Worm (Caenorhabditis elegans) whole organism, L2 larva: ENCODE results near the gene F58B4.5.

Experiments used
- dmd-4 ChIP-seq: sonication (generic microtip); optimal IDR thresholded peaks from 2 replicates; lab custom pipeline; 2017; ENCODE audit warnings: missing biosample characterization, missing genetic modification characterization
- egl-27 ChIP-seq: sonication (generic microtip); optimal IDR thresholded peaks from 3 replicates; lab custom pipeline; 2017; ENCODE audit warnings: missing biosample characterization, missing genetic modification reagents, missing genetic modification characterization
- lin-11 ChIP-seq: fragments of 150-350 bp; sonication (generic microtip); optimal IDR thresholded peaks from 2 replicates; lab custom pipeline; 2014; ENCODE audit warnings: missing biosample characterization, missing genetic modification characterization, inconsistent platforms, mixed read lengths
- mdl-1 ChIP-seq, 2 experiments: fragments of 150-350 bp in 1 of 2; sonication (generic microtip) in 1 of 2; optimal IDR thresholded peaks; 2 replicates each; lab custom pipeline; 2017; ENCODE audit warnings: missing biosample characterization in 2 of 2, missing genetic modification characterization in 2 of 2
- skn-1 ChIP-seq: sonication (generic microtip); optimal IDR thresholded peaks from 2 replicates; lab custom pipeline; 2017; ENCODE audit warnings: missing biosample characterization, missing genetic modification characterization
- snpc-4 ChIP-seq: fragments of 150-350 bp; optimal IDR thresholded peaks from 2 replicates; lab custom pipeline; 2014; ENCODE audit warnings: missing biosample characterization, missing genetic modification characterization
- zag-1 ChIP-seq: fragments of 150-350 bp; optimal IDR thresholded peaks from 2 replicates; lab custom pipeline; 2014; ENCODE audit warnings: missing biosample characterization, missing genetic modification characterization

DNA sequence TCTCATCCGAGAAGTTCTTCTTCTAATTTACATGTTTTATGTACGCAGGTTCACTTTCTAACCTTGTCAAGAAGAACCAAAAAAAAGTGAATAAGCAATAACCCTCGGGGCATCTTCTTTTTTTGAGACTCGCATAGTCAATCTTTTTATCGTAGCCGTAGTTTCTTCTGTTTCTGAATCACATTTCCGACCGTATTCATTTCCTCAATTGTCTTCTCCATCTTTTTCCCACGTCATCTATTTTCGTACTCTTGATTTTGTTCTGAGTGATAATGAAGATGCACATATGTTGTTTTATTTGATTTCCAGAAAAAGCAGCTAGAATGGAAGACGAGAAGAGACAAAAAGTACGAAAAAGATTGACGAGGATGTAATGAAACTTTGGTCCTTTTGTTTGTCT lies 12.4 kb downstream of the F58B4.5 start:
- TF ChIP-seq mdl-1 (tag; optimal IDR thresholded peaks at IDR 0.05; lab: Kevin White, UChicago) (no peak), dmd-4 (tag; lab: Kevin White, UChicago) (no peak), egl-27 (no peak), skn-1 (tag; lab: Kevin White, UChicago) (no peak), lin-11 (tag; lab: Kevin White, UChicago) (no peak), snpc-4 (no peak), zag-1 (tag; lab: Kevin White, UChicago) (no peak)
